Worm (Caenorhabditis elegans): ENCODE measurements around the gene sfxn-2.

The sfxn-2 gene

DNA sequence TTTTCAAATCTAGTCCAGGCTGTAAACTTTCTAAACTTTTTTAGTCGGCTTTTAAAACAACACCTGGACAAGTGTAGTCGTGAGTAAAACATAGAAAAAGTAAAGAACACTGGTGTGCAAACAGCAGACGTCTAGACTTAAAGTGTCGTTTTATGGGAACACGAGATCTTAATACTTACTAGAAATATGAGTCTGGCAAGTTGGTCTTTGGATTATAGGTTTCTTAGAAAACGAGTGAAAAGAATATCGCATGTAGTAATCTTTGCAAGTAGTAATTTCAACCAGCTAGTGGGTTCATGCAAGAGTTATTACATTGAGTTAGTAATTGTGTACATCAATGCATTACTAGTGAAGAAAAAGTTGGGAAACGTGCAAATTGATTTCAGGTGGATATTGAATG, 19.3 kb upstream of the sfxn-2 start:
- TF ChIP-seq ztf-11 (tag; optimal IDR thresholded peaks at IDR 0.05) = no peak
- no peak for TF ChIP-seq ceh-28 (tag; optimal IDR thresholded peaks at IDR 0.05)

DNA sequence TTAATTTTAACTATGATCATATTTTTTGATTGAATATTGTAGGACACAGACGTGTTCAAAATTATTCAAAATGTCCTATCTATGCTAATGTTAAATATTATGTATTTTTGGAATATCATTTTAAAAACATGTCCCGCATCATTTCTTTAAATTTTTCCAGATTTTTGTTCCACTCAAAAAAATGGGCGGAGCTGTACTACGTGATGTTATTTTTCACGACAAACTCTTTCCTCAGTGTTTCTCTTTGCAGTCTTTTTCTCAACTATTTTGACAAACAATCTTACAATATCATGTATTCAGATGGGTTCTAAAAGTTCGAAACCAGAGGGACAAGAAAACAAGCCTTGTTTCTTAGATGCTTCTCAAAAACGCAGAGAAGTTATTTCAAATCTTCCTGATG, 18.3 kb upstream of the sfxn-2 start, which contains the start of gene F45E1.5:
F45E1.5 (plus strand) TSS at position 301 of the 400 bp plus-strand sequence.
- TF ChIP-seq ama-1 (optimal IDR thresholded peaks at IDR 0.05) (no peak), R02D3.7 (tag; optimal IDR thresholded peaks at IDR 0.05) (no peak), fkh-2 (tag; optimal IDR thresholded peaks at IDR 0.05) (no peak), skn-1 (tag; optimal IDR thresholded peaks at IDR 0.05) (no peak), nhr-12 (tag; optimal IDR thresholded peaks at IDR 0.05) (no peak), ztf-11 (tag; optimal IDR thresholded peaks at IDR 0.05) (no peak), nhr-67 (tag; optimal IDR thresholded peaks at IDR 0.05) (no peak), mml-1 (tag; optimal IDR thresholded peaks at IDR 0.05) (no peak), mdl-1 (tag; optimal IDR thresholded peaks at IDR 0.05) (no peak), lsy-12 (tag; optimal IDR thresholded peaks at IDR 0.05) (no peak), nhr-76 (tag; optimal IDR thresholded peaks at IDR 0.05) (no peak), nhr-25 (tag; optimal IDR thresholded peaks at IDR 0.05) (no peak), nhr-11 (tag; optimal IDR thresholded peaks at IDR 0.05) (no peak), aly-2 (tag; optimal IDR thresholded peaks at IDR 0.05) (no peak), pqm-1 (tag; optimal IDR thresholded peaks at IDR 0.05) (no peak), pha-4 (tag; optimal IDR thresholded peaks at IDR 0.05) (no peak)

DNA sequence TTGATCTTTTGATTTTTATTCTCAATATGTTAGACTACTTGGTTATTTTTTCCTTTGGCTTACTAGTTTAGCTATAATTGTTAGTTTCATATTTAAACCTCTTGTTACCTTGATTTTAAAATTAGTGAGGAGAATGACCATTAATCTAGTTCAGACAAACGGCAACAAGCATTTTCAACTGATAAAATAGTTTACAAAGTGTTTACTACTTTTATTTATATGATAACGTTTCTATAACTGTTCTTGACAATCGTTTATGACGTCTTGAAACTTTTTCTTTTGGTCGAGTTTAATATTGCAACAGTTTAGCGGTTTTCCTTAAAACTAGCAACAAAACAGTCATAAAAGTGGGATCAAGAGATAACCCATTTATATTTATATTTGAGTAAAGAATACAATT, 17.6 kb upstream of the sfxn-2 start:
- TF ChIP-seq nhr-77 (tag; optimal IDR thresholded peaks at IDR 0.05) (no peak), elt-3 (tag; optimal IDR thresholded peaks at IDR 0.05) (no peak), daf-12 (tag; optimal IDR thresholded peaks at IDR 0.05) (no peak), ceh-28 (tag; optimal IDR thresholded peaks at IDR 0.05) (no peak), pqm-1 (tag; optimal IDR thresholded peaks at IDR 0.05) (peak; percentile 65), nhr-43 (tag; optimal IDR thresholded peaks at IDR 0.05; ENCODE audit: poor library complexity, severe bottlenecking) (no peak), ZK546.5 (tag; optimal IDR thresholded peaks at IDR 0.05) (no peak), elt-2 (tag; optimal IDR thresholded peaks at IDR 0.05) (peak; percentile 45), nhr-67 (tag; optimal IDR thresholded peaks at IDR 0.05) (no peak), mml-1 (tag; optimal IDR thresholded peaks at IDR 0.05) (no peak), nhr-11 (tag; optimal IDR thresholded peaks at IDR 0.05) (no peak), nhr-237 (tag; optimal IDR thresholded peaks at IDR 0.05) (no peak), egl-5 (tag; optimal IDR thresholded peaks at IDR 0.05) (no peak), fos-1 (tag; optimal IDR thresholded peaks at IDR 0.05) (no peak), pha-4 (tag; optimal IDR thresholded peaks at IDR 0.05) (peak; percentile 24), egl-27 (tag; optimal IDR thresholded peaks at IDR 0.05) (no peak), nhr-25 (tag; optimal IDR thresholded peaks at IDR 0.05) (no peak), sea-2 (GFP tag; optimal IDR thresholded peaks at IDR 0.05) (no peak)

DNA sequence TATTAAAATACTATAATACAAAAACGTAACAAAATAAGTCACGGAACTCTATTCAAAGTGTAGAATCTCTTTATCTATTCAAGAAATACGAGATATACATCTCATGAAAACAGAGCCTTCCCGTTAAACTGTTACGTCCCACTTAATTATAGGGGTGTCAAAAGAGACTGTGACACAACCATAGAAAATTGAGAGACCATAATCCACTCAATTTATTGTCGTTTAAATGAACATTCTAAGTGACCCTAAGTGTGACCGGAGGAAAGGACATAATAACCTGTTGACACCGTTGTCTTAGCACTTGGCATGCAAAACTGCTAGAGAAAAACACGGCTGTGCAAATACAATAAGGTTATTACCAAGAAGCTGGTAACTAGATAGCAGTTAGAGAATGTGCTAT, 10.4 kb upstream of the sfxn-2 start:
- TF ChIP-seq ZK546.5 (tag; optimal IDR thresholded peaks at IDR 0.05) (no peak), unc-39 (tag; optimal IDR thresholded peaks at IDR 0.05) (no peak), elt-3 (tag; optimal IDR thresholded peaks at IDR 0.05) (no peak), nhr-25 (tag; optimal IDR thresholded peaks at IDR 0.05) (no peak), ztf-11 (tag; optimal IDR thresholded peaks at IDR 0.05) (no peak)

DNA sequence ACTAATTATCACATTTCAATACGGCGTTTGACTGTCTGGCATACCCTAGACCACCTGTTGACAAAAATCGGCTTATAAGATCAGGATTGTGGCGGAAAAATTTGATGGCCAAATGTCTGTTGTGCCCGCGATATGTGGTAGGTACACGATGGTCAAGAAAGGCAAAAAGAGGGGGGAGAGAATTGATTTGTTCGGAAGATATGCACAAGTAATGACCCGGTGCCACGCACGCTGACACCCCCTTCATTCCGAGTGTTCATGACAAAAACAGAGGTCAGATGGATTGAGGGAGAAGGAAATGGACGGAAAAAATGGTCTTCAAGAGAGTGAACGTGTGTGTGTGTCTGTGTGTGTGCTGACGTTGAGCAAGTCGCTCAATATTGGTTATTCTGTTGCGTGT, 7.3 kb upstream of the sfxn-2 start:
- TF ChIP-seq fos-1 (tag; optimal IDR thresholded peaks at IDR 0.05) = no peak
- TF ChIP-seq mdl-1 (tag; optimal IDR thresholded peaks at IDR 0.05) = no peak
- TF ChIP-seq lin-39 (tag; optimal IDR thresholded peaks at IDR 0.05) = peak; percentile 53
- TF ChIP-seq mml-1 (tag; optimal IDR thresholded peaks at IDR 0.05) = no peak
- peak; percentile 0 for TF ChIP-seq nhr-23 (tag; optimal IDR thresholded peaks at IDR 0.05)
- TF ChIP-seq hmg-11 (tag; optimal IDR thresholded peaks at IDR 0.05) = no peak
- no peak for TF ChIP-seq pqm-1 (tag; optimal IDR thresholded peaks at IDR 0.05)
- no peak for TF ChIP-seq nhr-43 (tag; optimal IDR thresholded peaks at IDR 0.05; ENCODE audit: poor library complexity, severe bottlenecking)
- no peak for TF ChIP-seq daf-12 (tag; optimal IDR thresholded peaks at IDR 0.05)

DNA sequence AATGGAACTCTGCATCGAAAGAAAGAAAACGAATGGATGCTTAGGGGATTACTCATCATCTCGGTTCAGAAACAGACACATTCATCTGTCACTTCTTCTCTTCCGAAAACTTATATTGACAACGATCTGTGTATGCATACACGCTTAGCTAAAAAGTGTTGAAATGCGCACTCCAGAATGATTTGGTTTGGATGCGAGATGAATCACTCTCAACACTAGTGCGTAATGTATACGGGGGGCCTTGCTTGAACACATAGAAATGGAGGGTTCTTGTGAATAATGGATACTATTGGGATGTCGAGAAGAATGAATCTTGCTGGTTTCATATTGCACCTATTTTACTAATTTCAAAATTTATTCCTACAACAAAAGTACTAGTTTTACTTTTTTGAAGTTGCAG, 5.9 kb upstream of the sfxn-2 start:
- TF ChIP-seq nhr-43 (tag; optimal IDR thresholded peaks at IDR 0.05; ENCODE audit: poor library complexity, severe bottlenecking) (no peak), unc-62 (GFP tag; optimal IDR thresholded peaks at IDR 0.05) (peak; percentile 19)
